Fruit fly (Drosophila melanogaster): ENCODE results near the gene Mis12.

DNA sequence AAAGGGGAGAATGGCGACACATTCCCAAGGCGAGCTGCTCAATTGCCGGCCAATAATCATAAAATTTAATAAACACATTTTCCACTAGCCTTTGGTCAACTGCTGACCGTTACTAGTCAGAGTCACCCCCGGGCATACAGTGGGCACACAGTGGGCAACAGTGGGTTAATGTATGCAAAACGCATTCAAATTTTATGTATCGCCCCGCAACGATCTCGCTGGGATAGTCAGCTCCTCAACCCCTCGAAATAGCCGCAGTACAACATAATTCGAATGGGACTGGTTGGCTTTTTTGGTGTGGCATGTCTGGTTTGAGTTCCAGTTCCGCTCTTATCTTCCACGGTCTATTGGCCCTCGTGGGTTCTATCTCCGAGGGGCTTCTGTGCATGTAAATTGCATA, 49.6 kb downstream of the Mis12 start:
- TF ChIP-seq pan (optimal IDR thresholded peaks at IDR 0.05) = no peak
- no peak for TF ChIP-seq psq (optimal IDR thresholded peaks at IDR 0.05)
- TF ChIP-seq Dll (optimal IDR thresholded peaks at IDR 0.05) = no peak
- TF ChIP-seq usp (GFP tag; optimal IDR thresholded peaks at IDR 0.05) = no peak
- TF ChIP-seq EcR (GFP tag; optimal IDR thresholded peaks at IDR 0.05) = no peak
